Worm (Caenorhabditis elegans) whole organism, early embryonic: ENCODE results near the gene rnp-1.

Experiments
- B0310.2 ChIP-seq: sonication (generic microtip); optimal IDR thresholded peaks from 2 replicates; lab custom pipeline; 2016; ENCODE audit warnings: mild to moderate bottlenecking, missing genetic modification characterization, missing compliant biosample characterization
- aly-1 ChIP-seq: sonication (generic microtip); optimal IDR thresholded peaks from 2 replicates; lab custom pipeline; 2016; ENCODE audit warnings: missing genetic modification characterization, missing compliant biosample characterization
- ama-1 ChIP-seq: fragments of 150-350 bp; optimal IDR thresholded peaks from 2 replicates; lab custom pipeline; 2014
- ceh-13 ChIP-seq: fragments of 200-800 bp; sonication (Bioruptor generic); optimal IDR thresholded peaks from 2 replicates; lab custom pipeline; 2018; ENCODE audit warnings: mild to moderate bottlenecking, missing genetic modification characterization, missing compliant biosample characterization
- ceh-36 ChIP-seq: sonication (generic microtip); optimal IDR thresholded peaks from 2 replicates; lab custom pipeline; 2016; ENCODE audit warnings: missing genetic modification characterization, inconsistent platforms, missing compliant biosample characterization
- ets-7 ChIP-seq: sonication (generic microtip); optimal IDR thresholded peaks from 2 replicates; lab custom pipeline; 2016; ENCODE audit warnings: missing genotype, missing genetic modification characterization, missing compliant biosample characterization
- flt-1 ChIP-seq: fragments of 200-800 bp; sonication (Bioruptor generic); IDR thresholded peaks from 2 replicates; pipeline ENCODE4 v1.3.6; 2022; ENCODE audit warnings: missing genetic modification characterization, missing compliant biosample characterization
- hmbx-1 ChIP-seq: sonication (generic microtip); optimal IDR thresholded peaks from 2 replicates; lab custom pipeline; 2016; ENCODE audit warnings: mild to moderate bottlenecking, missing genetic modification characterization, missing compliant biosample characterization
- hnd-1 ChIP-seq: sonication (generic microtip); optimal IDR thresholded peaks from 2 replicates; lab custom pipeline; 2016; ENCODE audit warnings: missing genetic modification characterization, missing compliant biosample characterization
- pes-1 ChIP-seq: fragments of 200-800 bp; sonication (Bioruptor generic); IDR thresholded peaks from 2 replicates; pipeline ENCODE4 v1.3.6; 2022; ENCODE audit warnings: missing genetic modification reagents, missing genetic modification characterization, missing compliant biosample characterization
- sea-1 ChIP-seq: fragments of 200-800 bp; sonication (Bioruptor generic); conservative IDR thresholded peaks from 2 replicates; pipeline ENCODE4 v1.3.6; 2022; ENCODE audit warnings: missing genetic modification characterization, missing compliant biosample characterization
- tbx-37 ChIP-seq: fragments of 200-800 bp; sonication (Bioruptor generic); conservative IDR thresholded peaks from 2 replicates; pipeline ENCODE4 v1.3.6; 2022; ENCODE audit warnings: missing genetic modification reagents, missing genetic modification characterization, missing compliant biosample characterization
- tra-4 ChIP-seq: sonication (generic microtip); optimal IDR thresholded peaks from 2 replicates; lab custom pipeline; 2017; ENCODE audit warnings: missing genetic modification characterization, missing compliant biosample characterization

DNA sequence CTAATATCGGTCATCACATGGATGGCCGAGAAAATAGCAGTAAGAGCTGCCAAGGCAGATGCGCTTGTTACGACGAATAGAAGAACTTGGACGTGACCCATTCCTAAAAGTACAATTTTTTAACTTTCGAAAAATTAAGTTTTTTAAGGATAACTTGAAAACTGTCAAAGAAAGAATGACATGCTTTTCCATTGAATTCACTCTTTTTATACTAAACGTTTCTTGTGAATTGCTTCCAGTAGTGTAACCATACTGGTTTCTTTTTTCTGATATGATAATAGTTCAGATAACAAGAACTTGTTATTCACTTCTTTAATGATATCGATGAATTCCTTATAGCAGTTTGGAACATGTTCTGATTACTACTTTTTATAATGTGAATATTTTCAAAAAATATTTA, 24.4 kb upstream of the rnp-1 start, which contains the start of gene col-37:
- TF ChIP-seq tbx-37 (GFP tag; lab: Robert Waterston, UW) (no peak), B0310.2 (no peak), aly-1 (tag; lab: Kevin White, UChicago) (no peak), ama-1 (no peak), hmbx-1 (tag; lab: Kevin White, UChicago) (no peak), hnd-1 (tag; lab: Kevin White, UChicago) (no peak), pes-1 (GFP tag; lab: Robert Waterston, UW) (no peak), ceh-13 (GFP tag; lab: Kevin White, UChicago) (no peak), sea-1 (no peak), flt-1 (GFP tag; lab: Robert Waterston, UW) (no peak), tra-4 (no peak), ceh-36 (tag; lab: Kevin White, UChicago) (no peak), ets-7 (tag; lab: Kevin White, UChicago) (no peak)
